Fruit fly (Drosophila melanogaster): Measurements from ENCODE around the gene CG10026.
A peak's percentile ranks its signal among the peaks of the same experiment; 100 is the strongest.

The CG10026 gene

DNA sequence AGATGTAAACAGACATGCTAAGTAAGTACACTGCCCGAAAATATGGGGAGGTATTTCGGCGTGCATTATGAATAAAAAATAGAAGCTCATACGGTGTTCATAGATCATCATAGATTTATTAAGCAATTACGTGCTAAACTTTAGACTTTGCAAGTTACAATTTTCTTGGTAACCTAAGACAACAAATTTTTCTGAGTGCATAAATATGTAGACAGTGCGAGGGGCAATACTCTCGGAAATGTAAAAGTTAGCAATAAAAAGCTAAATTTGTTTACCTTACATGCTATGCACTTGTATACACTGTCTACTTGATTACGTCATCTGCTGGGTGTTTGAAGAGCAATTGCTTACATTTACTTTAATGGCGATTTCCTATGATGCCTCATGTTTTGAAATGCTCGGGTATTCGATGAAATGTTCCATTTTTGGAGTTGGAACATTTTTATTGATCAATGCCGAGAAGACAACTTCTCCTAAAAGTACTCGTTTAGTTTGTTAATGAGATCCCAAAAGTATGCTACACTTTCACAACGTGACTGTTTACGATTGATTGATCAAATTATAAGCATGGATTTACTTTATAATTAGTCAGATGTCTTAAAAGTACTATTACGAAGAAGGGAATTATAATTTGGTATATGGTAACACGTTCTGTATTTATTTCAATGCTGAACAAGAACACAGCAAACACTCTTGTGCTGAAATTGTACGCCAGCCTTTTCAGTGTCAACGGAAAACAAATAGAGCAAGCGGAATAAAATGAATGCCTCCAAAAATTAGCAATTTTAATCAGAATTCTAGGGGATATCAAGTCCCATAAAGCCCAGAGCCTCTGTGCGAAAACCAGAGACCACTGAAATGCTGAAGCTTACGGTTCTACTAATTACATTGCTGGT, 37.2 kb upstream of the CG10026 start, which contains the start of gene Lectin-galC1 (continued):
- TF ChIP-seq CG13424 (tag; optimal IDR thresholded peaks at IDR 0.05) (peak; percentile 89), Med (GFP tag) (peak; percentile 97), CG17829 (tag; optimal IDR thresholded peaks at IDR 0.05) (peak; percentile 88), B-H2 (GFP tag; optimal IDR thresholded peaks at IDR 0.05) (peak; percentile 5), Camta (GFP tag; optimal IDR thresholded peaks at IDR 0.05) (peak; percentile 85), CG11456 (GFP tag; IDR thresholded peaks at IDR 0.05) (peak; percentile 82), ewg (GFP tag; optimal IDR thresholded peaks at IDR 0.05) (peak; percentile 81), CG7963 (GFP tag; IDR thresholded peaks at IDR 0.05; ENCODE audit: partially characterized antibody) (no peak), Optix (GFP tag; IDR thresholded peaks at IDR 0.05) (peak; percentile 84), CG11085 (GFP tag; IDR thresholded peaks at IDR 0.05) (0 out of 2 replicates have a peak, but pooled peaks have one; percentile 41), PHDP (tag; optimal IDR thresholded peaks at IDR 0.05) (peak; percentile 88), Ptx1 (GFP tag; IDR thresholded peaks at IDR 0.05) (peak; percentile 85), chinmo (GFP tag; IDR thresholded peaks at IDR 0.05; ENCODE audit: partially characterized antibody) (0 out of 4 replicates have a peak, but pooled peaks have one; percentile 47), Taf1 (GFP tag; IDR thresholded peaks at IDR 0.05) (peak; percentile 30; the same call in 1 of the 2 replicates), sens-2 (GFP tag; IDR thresholded peaks at IDR 0.05) (peak; percentile 78), dati (GFP tag; IDR thresholded peaks at IDR 0.05) (peak; percentile 47), CG10654 (GFP tag; optimal IDR thresholded peaks at IDR 0.05) (peak; percentile 84), ind (GFP tag; optimal IDR thresholded peaks at IDR 0.05) (peak; percentile 86), CG31441 (GFP tag; IDR thresholded peaks at IDR 0.05) (peak; percentile 90), CG1647 (GFP tag; optimal IDR thresholded peaks at IDR 0.05) (peak; percentile 87), CG14014 (GFP tag; IDR thresholded peaks at IDR 0.05) (peak; percentile 85), CG12942 (GFP tag; optimal IDR thresholded peaks at IDR 0.05) (peak; percentile 82), ase (GFP tag; IDR thresholded peaks at IDR 0.05) (no peak; the same call in 1 of the 3 replicates), Poxn (GFP tag; IDR thresholded peaks at IDR 0.05) (0 out of 2 replicates have a peak, but pooled peaks have one; percentile 43), Trl (optimal IDR thresholded peaks at IDR 0.05) (no peak), Trl (GFP tag; optimal IDR thresholded peaks at IDR 0.05) (peak; percentile 90), grn (GFP tag; optimal IDR thresholded peaks at IDR 0.05) (peak; percentile 40), CG11723 (GFP tag; optimal IDR thresholded peaks at IDR 0.05) (peak; percentile 77), CG14050 (GFP tag; IDR thresholded peaks at IDR 0.05) (peak; percentile 77), CG2202 (tag; optimal IDR thresholded peaks at IDR 0.05) (peak; percentile 70), CG17186 (GFP tag; optimal IDR thresholded peaks at IDR 0.05) (peak; percentile 76), tx (GFP tag; optimal IDR thresholded peaks at IDR 0.05) (peak; percentile 84), NC2α (GFP tag; optimal IDR thresholded peaks at IDR 0.05) (peak; percentile 85), CG7357 (GFP tag; IDR thresholded peaks at IDR 0.05) (peak; percentile 59; the same call in 2 of the 3 replicates), Sox100B (GFP tag; optimal IDR thresholded peaks at IDR 0.05) (peak; percentile 83), z (GFP tag; IDR thresholded peaks at IDR 0.05) (peak; percentile 33; the same call in 1 of the 3 replicates), CG10274 (GFP tag; optimal IDR thresholded peaks at IDR 0.05) (peak; percentile 70), Ets97D (GFP tag; optimal IDR thresholded peaks at IDR 0.05) (peak; percentile 56), CG6654 (GFP tag; optimal IDR thresholded peaks at IDR 0.05) (peak; percentile 53), CG33557 (GFP tag; optimal IDR thresholded peaks at IDR 0.05) (peak; percentile 72), inv (GFP tag; IDR thresholded peaks at IDR 0.05; ENCODE audit: partially characterized antibody) (no peak), dmrt11E (tag; optimal IDR thresholded peaks at IDR 0.05) (peak; percentile 89), Rx (GFP tag; IDR thresholded peaks at IDR 0.05) (peak; percentile 75), vvl (GFP tag; IDR thresholded peaks at IDR 0.05) (peak; percentile 92), CG2120 (GFP tag; optimal IDR thresholded peaks at IDR 0.05) (peak; percentile 58), Stat92E (GFP tag; optimal IDR thresholded peaks at IDR 0.05) (peak in 1 of 3 experiments; percentile 25), CG10543 (GFP tag; optimal IDR thresholded peaks at IDR 0.05) (peak; percentile 36), dmrt99B (tag; optimal IDR thresholded peaks at IDR 0.05) (peak; percentile 91)
